Fruit fly (Drosophila melanogaster) whole organism, wandering third instar larva: ENCODE results near the gene CG5245.

ENCODE experiments used
- Abd-B ChIP-seq: fragments of >200 bp; optimal IDR thresholded peaks from 2 replicates; lab custom pipeline; 2017; ENCODE audit warnings: missing biosample characterization, missing genetic modification characterization
- CG32264 ChIP-seq: fragments of 200-800 bp; sonication (Bioruptor generic); optimal IDR thresholded peaks from 2 replicates; lab custom pipeline; 2016; ENCODE audit warnings: missing biosample characterization, missing genetic modification characterization
- CG9705 ChIP-seq: fragments of 200-800 bp; sonication (Bioruptor generic); optimal IDR thresholded peaks from 2 replicates; lab custom pipeline; 2018; ENCODE audit warnings: missing biosample characterization, mild to moderate bottlenecking, missing genetic modification characterization
- Dfd ChIP-seq: fragments of >200 bp; optimal IDR thresholded peaks from 2 replicates; lab custom pipeline; 2017; ENCODE audit warnings: missing biosample characterization, missing genetic modification characterization
- HLH106 ChIP-seq: fragments of 200-800 bp; optimal IDR thresholded peaks from 3 replicates; lab custom pipeline; 2019; ENCODE audit warnings: missing biosample characterization, mild to moderate bottlenecking, missing genetic modification characterization, moderate library complexity
- Hnf4 ChIP-seq: fragments of 200-800 bp; sonication (Bioruptor generic); optimal IDR thresholded peaks from 2 replicates; lab custom pipeline; 2016; ENCODE audit warnings: missing biosample characterization, mild to moderate bottlenecking, missing genetic modification characterization
- Hr78 ChIP-seq: fragments of >200 bp; optimal IDR thresholded peaks from 2 replicates; lab custom pipeline; 2017; ENCODE audit warnings: missing biosample characterization, missing genetic modification characterization
- Hr83 ChIP-seq: fragments of 200-300 bp; sonication (Bioruptor generic); optimal IDR thresholded peaks from 2 replicates; lab custom pipeline; 2016; ENCODE audit warnings: missing biosample characterization, mild to moderate bottlenecking, missing genetic modification characterization, moderate library complexity; ENCODE audit not compliant: poor library complexity, severe bottlenecking
- Jra ChIP-seq: sonication (Bioruptor generic); optimal IDR thresholded peaks from 2 replicates; lab custom pipeline; 2016; ENCODE audit warnings: missing biosample characterization, missing genetic modification characterization
- Mio ChIP-seq: sonication (Bioruptor generic); optimal IDR thresholded peaks from 2 replicates; lab custom pipeline; 2016; ENCODE audit warnings: missing biosample characterization, missing genetic modification characterization
- N ChIP-seq: fragments of >200 bp; optimal IDR thresholded peaks from 2 replicates; lab custom pipeline; 2018; ENCODE audit warnings: missing biosample characterization, missing external identifiers, missing genetic modification characterization
- OdsH ChIP-seq: fragments of 200-800 bp; sonication (Bioruptor generic); optimal IDR thresholded peaks from 2 replicates; lab custom pipeline; 2016; ENCODE audit warnings: missing biosample characterization, mild to moderate bottlenecking, missing genetic modification characterization
- Rel ChIP-seq, 2 experiments: fragments of 200-800 bp; sonication (Bioruptor generic) in 1 of 2; optimal IDR thresholded peaks; 2 replicates in 1 of 2; 3 replicates in 1 of 2; lab custom pipeline; 2016 to 2019; ENCODE audit warnings: mild to moderate bottlenecking in 2 of 2, missing biosample characterization in 2 of 2, missing genetic modification characterization in 2 of 2, moderate library complexity in 1 of 2
- Sp1 ChIP-seq: fragments of 200-800 bp; sonication (Bioruptor generic); optimal IDR thresholded peaks from 3 replicates; lab custom pipeline; 2019; ENCODE audit warnings: missing biosample characterization, mild to moderate bottlenecking, missing genetic modification characterization, moderate library complexity
- br ChIP-seq: fragments of 200-800 bp; sonication (Bioruptor generic); optimal IDR thresholded peaks from 2 replicates; lab custom pipeline; 2016; ENCODE audit warnings: missing biosample characterization, missing genetic modification characterization
- dl ChIP-seq, 2 experiments: fragments of 175-275, 200-275 bp in 1 of 2; fragments of 200-275 bp in 1 of 2; sonication (Bioruptor generic); optimal IDR thresholded peaks; lab custom pipeline; 2018; ENCODE audit warnings: mild to moderate bottlenecking in 2 of 2, missing biosample characterization in 2 of 2, missing genetic modification characterization in 2 of 2, moderate library complexity in 2 of 2; ENCODE audit not compliant: partially characterized antibody in 2 of 2, insufficient read depth in 1 of 2
- dmrt93B ChIP-seq: fragments of 200-800 bp; sonication (Bioruptor generic); optimal IDR thresholded peaks from 2 replicates; lab custom pipeline; 2018; ENCODE audit warnings: missing biosample characterization, mild to moderate bottlenecking, missing genetic modification characterization
- dsf ChIP-seq: sonication (Bioruptor generic); optimal IDR thresholded peaks from 2 replicates; lab custom pipeline; 2016; ENCODE audit warnings: missing biosample characterization, missing genetic modification characterization, borderline replicate concordance
- ey ChIP-seq: fragments of 200-800 bp; sonication (Bioruptor generic); optimal IDR thresholded peaks from 2 replicates; lab custom pipeline; 2016; ENCODE audit warnings: missing biosample characterization, missing genetic modification characterization
- foxo ChIP-seq, 2 experiments: fragments of 200-800 bp; sonication (Bioruptor generic); optimal IDR thresholded peaks; 2 replicates in 1 of 2; 3 replicates in 1 of 2; lab custom pipeline; 2016 to 2017; ENCODE audit warnings: missing biosample characterization in 2 of 2, missing genetic modification characterization in 2 of 2
- fru ChIP-seq: fragments of 200-800 bp; sonication (Bioruptor generic); optimal IDR thresholded peaks from 3 replicates; lab custom pipeline; 2016; ENCODE audit warnings: missing biosample characterization, mild to moderate bottlenecking, missing genetic modification characterization
- h ChIP-seq: fragments of 200-800 bp; sonication (Bioruptor generic); optimal IDR thresholded peaks from 3 replicates; lab custom pipeline; 2016; ENCODE audit warnings: missing biosample characterization, mild to moderate bottlenecking, missing genetic modification characterization
- jim ChIP-seq: fragments of 175-275, 200-325 bp; sonication (Bioruptor generic); optimal IDR thresholded peaks from 2 replicates; lab custom pipeline; 2016; ENCODE audit warnings: missing biosample characterization, mild to moderate bottlenecking, missing genetic modification characterization
- lola ChIP-seq: fragments of >200 bp; optimal IDR thresholded peaks from 2 replicates; lab custom pipeline; 2017; ENCODE audit warnings: missing biosample characterization, missing genetic modification characterization
- pan ChIP-seq: fragments of >200 bp; optimal IDR thresholded peaks from 2 replicates; lab custom pipeline; 2017
- psq ChIP-seq: fragments of 200-800 bp; sonication (Bioruptor generic); optimal IDR thresholded peaks from 3 replicates; lab custom pipeline; 2017; ENCODE audit warnings: missing biosample characterization, mild to moderate bottlenecking, missing genetic modification characterization, moderate library complexity
- rgr ChIP-seq: fragments of 200-800 bp; sonication (Bioruptor generic); optimal IDR thresholded peaks from 3 replicates; lab custom pipeline; 2016; ENCODE audit warnings: missing biosample characterization, mild to moderate bottlenecking, missing genetic modification characterization
- sv ChIP-seq: fragments of 200-800 bp; sonication (Bioruptor generic); optimal IDR thresholded peaks from 3 replicates; lab custom pipeline; 2016; ENCODE audit warnings: missing biosample characterization, missing genetic modification characterization
- tai ChIP-seq: sonication (Bioruptor generic); optimal IDR thresholded peaks from 2 replicates; lab custom pipeline; 2016; ENCODE audit warnings: missing biosample characterization, missing genetic modification characterization
- usp ChIP-seq: fragments of >200 bp; optimal IDR thresholded peaks from 2 replicates; lab custom pipeline; 2017; ENCODE audit warnings: missing biosample characterization, missing genetic modification characterization
- woc ChIP-seq: sonication (Bioruptor generic); optimal IDR thresholded peaks from 2 replicates; lab custom pipeline; 2016; ENCODE audit warnings: missing biosample characterization, mild to moderate bottlenecking, missing genetic modification characterization

The CG5245 gene

dm6 chr3R:12405134-12405533, 24.2 kb upstream of the CG5245 start:
- TF ChIP-seq tai (GFP tag; lab: Kevin White, UChicago), result no peak
- no peak for TF ChIP-seq pan
- TF ChIP-seq rgr (GFP tag; lab: Kevin White, UChicago), result no peak
- no peak for TF ChIP-seq N (GFP tag; lab: Kevin White, UChicago)
- TF ChIP-seq OdsH, result no peak
- TF ChIP-seq CG9705 (GFP tag; lab: Kevin White, UChicago), result no peak
- no peak for TF ChIP-seq fru (GFP tag; lab: Kevin White, UChicago)
- no peak for TF ChIP-seq Jra (GFP tag; lab: Kevin White, UChicago)
- no peak for TF ChIP-seq Abd-B (GFP tag; lab: Kevin White, UChicago)
- no peak for TF ChIP-seq foxo (GFP tag; optimal IDR thresholded peaks at IDR 0.05; lab: Kevin White, UChicago)
- no peak for TF ChIP-seq dsf (GFP tag; lab: Kevin White, UChicago)
- TF ChIP-seq h (GFP tag; lab: Kevin White, UChicago), result no peak
- TF ChIP-seq, all 38 proteins: peak for 0

- TF ChIP-seq psq (GFP tag; lab: Kevin White, UChicago) (no peak), CG32264 (GFP tag; lab: Kevin White, UChicago) (no peak), Hr83 (no peak), rgr (GFP tag; lab: Kevin White, UChicago) (no peak), pan (no peak), dmrt93B (no peak), Rel (GFP tag; optimal IDR thresholded peaks at IDR 0.05; lab: Kevin White, UChicago) (no peak), Rel (tag; optimal IDR thresholded peaks at IDR 0.05; lab: Kevin White, UChicago) (no peak), jim (GFP tag; lab: Kevin White, UChicago) (no peak), fru (GFP tag; lab: Kevin White, UChicago) (no peak), N (GFP tag; lab: Kevin White, UChicago) (no peak), dsf (GFP tag; lab: Kevin White, UChicago) (no peak), usp (GFP tag; lab: Kevin White, UChicago) (no peak), Mio (no peak), Hr78 (GFP tag; lab: Kevin White, UChicago) (no peak), sv (GFP tag; lab: Kevin White, UChicago) (no peak), lola (GFP tag; lab: Kevin White, UChicago) (no peak)
Observed at dm6 chr3R:12405928-12406234, 23.5 kb upstream of the CG5245 start, which contains the start of gene Cyp9f2. Gene Cyp9f2 (minus strand): TSS chr3R:12406028.

DNA sequence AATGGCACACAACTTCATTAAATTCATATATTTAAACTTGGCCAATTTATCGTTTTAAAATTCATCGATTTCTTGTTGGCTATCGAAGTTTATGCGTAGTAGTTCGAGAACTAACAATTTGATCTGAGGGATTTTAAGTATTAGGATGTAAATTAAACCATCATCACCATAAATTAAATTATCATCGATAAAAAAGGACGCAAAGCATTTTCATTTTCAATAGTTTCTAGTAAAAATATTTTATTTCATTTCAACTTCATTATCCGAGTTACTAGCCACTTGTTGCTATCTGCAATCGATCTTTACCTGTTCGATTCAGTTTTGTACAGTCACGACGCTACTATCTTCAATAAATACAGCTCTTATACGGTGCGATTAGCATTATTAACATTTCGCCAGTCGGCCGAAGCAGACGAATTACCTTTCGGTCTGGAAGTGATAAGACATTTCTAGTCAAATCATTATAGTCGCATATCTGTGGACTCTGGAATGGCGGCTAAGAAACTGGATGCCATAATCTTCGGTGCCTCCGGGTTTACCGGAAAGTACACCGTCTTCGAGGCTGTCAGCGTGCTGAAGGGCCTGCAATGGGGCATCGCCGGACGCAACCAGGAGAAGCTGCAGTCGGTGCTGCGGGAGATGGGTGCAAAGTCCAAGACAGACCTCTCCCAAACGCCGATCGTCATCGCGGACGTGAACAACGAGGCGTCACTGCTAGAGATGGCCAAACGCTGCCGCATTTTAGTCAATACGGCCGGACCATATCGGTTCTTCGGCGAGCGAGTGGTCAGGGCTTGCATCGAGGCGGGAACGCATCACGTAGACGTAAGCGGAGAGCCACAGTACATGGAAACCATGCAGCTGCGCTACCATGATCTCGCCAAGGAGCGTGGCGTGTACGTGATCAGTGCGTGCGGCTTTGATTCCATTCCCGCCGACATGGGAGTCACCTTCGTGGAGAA, 22.8 kb upstream of the CG5245 start, which contains the start of gene CG5167:
Gene CG5167 (plus strand): TSS at position 298 of the 962 bp plus-strand sequence.
- peak; percentile 14 for TF ChIP-seq CG9705 (GFP tag; lab: Kevin White, UChicago)
- TF ChIP-seq dl (GFP tag; optimal IDR thresholded peaks at IDR 0.05; lab: Kevin White, UChicago; ENCODE audit: insufficient read depth in 1 of 2, partially characterized antibody in 2 of 2), result no peak
- TF ChIP-seq Hnf4 (GFP tag; lab: Kevin White, UChicago), result no peak
- peak; percentile 58 for TF ChIP-seq Sp1 (GFP tag; lab: Kevin White, UChicago)
- peak; percentile 48 for TF ChIP-seq woc (GFP tag; lab: Kevin White, UChicago)
- peak; percentile 45 for TF ChIP-seq HLH106
- peak; percentile 43 for TF ChIP-seq ey
- TF ChIP-seq Rel (GFP tag; optimal IDR thresholded peaks at IDR 0.05; lab: Kevin White, UChicago), result no peak
- peak; percentile 5 for TF ChIP-seq Rel (tag; optimal IDR thresholded peaks at IDR 0.05; lab: Kevin White, UChicago)
- peak; percentile 58 for TF ChIP-seq h (GFP tag; lab: Kevin White, UChicago)
- TF ChIP-seq Dfd (GFP tag; lab: Kevin White, UChicago), result no peak
- TF ChIP-seq lola (GFP tag; lab: Kevin White, UChicago), result no peak
- peak in 1 of 2 experiments; percentile 67 for TF ChIP-seq foxo (GFP tag; optimal IDR thresholded peaks at IDR 0.05; lab: Kevin White, UChicago)
- peak; percentile 53 for TF ChIP-seq OdsH
- no peak for TF ChIP-seq CG32264 (GFP tag; lab: Kevin White, UChicago)
- peak; percentile 69 for TF ChIP-seq rgr (GFP tag; lab: Kevin White, UChicago)
- peak; percentile 54 for TF ChIP-seq psq (GFP tag; lab: Kevin White, UChicago)
- TF ChIP-seq fru (GFP tag; lab: Kevin White, UChicago), result peak; percentile 82
- no peak for TF ChIP-seq dmrt93B
- TF ChIP-seq br (GFP tag; lab: Kevin White, UChicago), result peak; percentile 52
- TF ChIP-seq, all 38 proteins: peak for 13
